Fruit fly (Drosophila melanogaster) Kc167 (cell line): ENCODE data around the gene CG5194.

Experiments
- Myc ChIP-seq: fragments of >200 bp; optimal IDR thresholded peaks from 2 replicates; lab custom pipeline; 2017; ENCODE audit warnings: missing external identifiers
- h ChIP-seq: fragments of >200 bp; optimal IDR thresholded peaks from 3 replicates; lab custom pipeline; 2018; ENCODE audit warnings: missing external identifiers
- insv ChIP-seq: fragments of >200 bp; optimal IDR thresholded peaks from 3 replicates; lab custom pipeline; 2018; ENCODE audit warnings: missing external identifiers
- psq ChIP-seq: fragments of >200 bp; optimal IDR thresholded peaks from 2 replicates; lab custom pipeline; 2017; ENCODE audit warnings: missing external identifiers
- ttk ChIP-seq: sonication (Bioruptor generic); optimal IDR thresholded peaks from 2 replicates; lab custom pipeline; 2017; ENCODE audit warnings: missing external identifiers

dm6 chr3L:9044896-9045295 is 35.3 kb upstream of the CG5194 start:
- TF ChIP-seq insv (no peak), h (lab: Kevin White, UChicago) (no peak), psq (lab: Kevin White, UChicago) (no peak), Myc (lab: Kevin White, UChicago) (no peak), ttk (lab: Kevin White, UChicago) (no peak)
